Fruit fly (Drosophila melanogaster): ENCODE data around the gene CG18764.
A peak's percentile ranks its signal among the peaks of the same experiment; 100 is the strongest.

The CG18764 gene

dm6 chr3R:11613252-11614036, 13.2 kb upstream of the CG18764 start (continued):
- TF ChIP-seq CG13775 (GFP tag; optimal IDR thresholded peaks at IDR 0.05) (peak; percentile 9), fd96Cb (tag; optimal IDR thresholded peaks at IDR 0.05) (peak; percentile 38), CG7987 (GFP tag; optimal IDR thresholded peaks at IDR 0.05) (peak; percentile 48), CG9215 (GFP tag; IDR thresholded peaks at IDR 0.05) (peak; percentile 54), ttk (GFP tag; IDR thresholded peaks at IDR 0.05) (peak; percentile 34; the same call in 1 of the 2 replicates), Sry-β (GFP tag; optimal IDR thresholded peaks at IDR 0.05) (no peak), scrt (GFP tag; optimal IDR thresholded peaks at IDR 0.05) (no peak), CG8290 (GFP tag; optimal IDR thresholded peaks at IDR 0.05) (peak; percentile 87), CG8290 (tag; optimal IDR thresholded peaks at IDR 0.05) (peak in 1 of 2 experiments; percentile 68), CG34422 (GFP tag; IDR thresholded peaks at IDR 0.05) (peak; percentile 85), CG4404 (GFP tag; IDR thresholded peaks at IDR 0.05) (peak; percentile 45), Chrac-16 (GFP tag; optimal IDR thresholded peaks at IDR 0.05) (peak; percentile 82), dati (GFP tag; IDR thresholded peaks at IDR 0.05) (no peak), B-H2 (GFP tag; optimal IDR thresholded peaks at IDR 0.05) (peak; percentile 40), CG34224 (GFP tag; IDR thresholded peaks at IDR 0.05; ENCODE audit: partially characterized antibody) (no peak), CG16779 (GFP tag; IDR thresholded peaks at IDR 0.05) (peak; percentile 13; the same call in 1 of the 2 replicates), slbo (GFP tag; IDR thresholded peaks at IDR 0.05) (peak; percentile 90), Usf (GFP tag; optimal IDR thresholded peaks at IDR 0.05) (no peak), CG11247 (GFP tag; IDR thresholded peaks at IDR 0.05) (peak; percentile 89), Dbx (GFP tag; IDR thresholded peaks at IDR 0.05) (peak; percentile 79), az2 (GFP tag; optimal IDR thresholded peaks at IDR 0.05) (peak; percentile 76), HLHmδ (GFP tag; optimal IDR thresholded peaks at IDR 0.05) (no peak), org-1 (GFP tag; optimal IDR thresholded peaks at IDR 0.05) (no peak), CG11695 (GFP tag; IDR thresholded peaks at IDR 0.05) (0 out of 3 replicates have a peak, but pooled peaks have one; percentile 12), Kr (GFP tag; optimal IDR thresholded peaks at IDR 0.05) (peak; percentile 78), nmo (GFP tag; optimal IDR thresholded peaks at IDR 0.05) (peak; percentile 66), CG5245 (GFP tag; optimal IDR thresholded peaks at IDR 0.05) (peak; percentile 83), CG2120 (GFP tag; optimal IDR thresholded peaks at IDR 0.05) (peak; percentile 68), gt (GFP tag; IDR thresholded peaks at IDR 0.05) (0 out of 2 replicates have a peak, but pooled peaks have one; percentile 31), chm (GFP tag; IDR thresholded peaks at IDR 0.05) (peak; percentile 12; the same call in 1 of the 2 replicates), repo (GFP tag; optimal IDR thresholded peaks at IDR 0.05) (peak; percentile 3), Dll (GFP tag; IDR thresholded peaks at IDR 0.05; ENCODE audit: partially characterized antibody) (no peak), amos (GFP tag; IDR thresholded peaks at IDR 0.05; ENCODE audit: partially characterized antibody) (peak; percentile 73), CG8359 (GFP tag; optimal IDR thresholded peaks at IDR 0.05; ENCODE audit: borderline replicate concordance) (no peak), vfl (GFP tag; optimal IDR thresholded peaks at IDR 0.05) (no peak), CG14014 (GFP tag; IDR thresholded peaks at IDR 0.05) (peak; percentile 64), corto (GFP tag; optimal IDR thresholded peaks at IDR 0.05) (no peak), Tbp (GFP tag; optimal IDR thresholded peaks at IDR 0.05) (no peak), HLH3B (GFP tag; IDR thresholded peaks at IDR 0.05) (peak; percentile 65), dan (GFP tag; IDR thresholded peaks at IDR 0.05) (no peak; the same call in 1 of the 2 replicates), z (GFP tag; IDR thresholded peaks at IDR 0.05) (no peak), CG6654 (GFP tag; optimal IDR thresholded peaks at IDR 0.05) (no peak), CG11723 (GFP tag; optimal IDR thresholded peaks at IDR 0.05) (no peak), Ptx1 (GFP tag; IDR thresholded peaks at IDR 0.05) (peak; percentile 82), D19B (GFP tag; optimal IDR thresholded peaks at IDR 0.05) (no peak), nerfin-1 (tag; optimal IDR thresholded peaks at IDR 0.05) (no peak), shn (GFP tag; optimal IDR thresholded peaks at IDR 0.05) (peak; percentile 38), Sox102F (GFP tag; optimal IDR thresholded peaks at IDR 0.05) (peak; percentile 76), p53 (GFP tag; optimal IDR thresholded peaks at IDR 0.05) (peak; percentile 46), CG7372 (GFP tag; IDR thresholded peaks at IDR 0.05) (peak; percentile 55; the same call in 1 of the 2 replicates)
